Worm (Caenorhabditis elegans) whole organism, dauer: ENCODE measurements around the gene Y26E6A.3.

Experiments used
- unc-62 ChIP-seq: sonication (generic microtip); optimal IDR thresholded peaks from 2 replicates; lab custom pipeline; 2017; ENCODE audit warnings: missing biosample characterization, missing genetic modification reagents, missing genetic modification characterization

Gene Y26E6A.3

DNA sequence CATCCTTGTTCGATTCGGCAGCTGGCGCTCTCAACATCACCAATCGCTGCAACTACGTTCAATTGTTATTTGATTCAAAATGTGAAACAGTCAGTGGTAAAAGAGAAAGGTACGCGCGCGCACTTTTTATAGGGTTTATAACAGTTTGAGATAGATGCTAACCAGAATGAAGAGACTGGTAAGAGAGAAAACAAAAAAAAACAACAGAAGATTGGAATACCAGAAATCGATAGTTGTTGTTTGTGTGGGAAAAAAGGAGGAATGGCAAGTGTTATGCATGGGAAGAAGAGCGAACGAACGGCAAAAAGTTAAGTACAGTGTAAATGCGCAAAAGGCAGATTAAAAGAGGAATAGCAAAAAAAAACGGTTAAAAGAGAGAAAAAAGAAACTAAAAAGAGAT is at the start of gene Y26E6A.3:
Gene Y26E6A.3, minus strand, starts transcription at position 101 of the 400 bp plus-strand sequence.
- TF ChIP-seq unc-62 (GFP tag; lab: Kevin White, UChicago), result no peak

DNA sequence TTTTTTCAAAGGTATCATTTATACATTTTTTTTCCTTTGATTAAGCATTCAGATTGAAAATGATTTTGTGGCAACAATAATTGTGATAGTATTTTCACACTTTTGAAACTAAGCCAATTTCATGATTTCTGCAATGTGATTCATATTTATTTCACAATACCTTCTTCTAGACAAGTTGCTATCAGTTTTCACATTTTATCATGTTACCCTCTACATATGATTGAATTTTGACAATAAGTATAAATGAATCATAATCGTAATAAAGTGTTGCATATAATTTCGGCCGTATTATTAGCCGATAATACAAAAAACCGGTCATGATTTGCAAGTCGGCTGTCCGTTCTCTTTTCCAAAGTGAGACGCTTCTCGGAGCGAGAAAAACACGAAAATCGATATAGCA is 49.6 kb upstream of the Y26E6A.3 start:
- no peak for TF ChIP-seq unc-62 (GFP tag; lab: Kevin White, UChicago)

DNA sequence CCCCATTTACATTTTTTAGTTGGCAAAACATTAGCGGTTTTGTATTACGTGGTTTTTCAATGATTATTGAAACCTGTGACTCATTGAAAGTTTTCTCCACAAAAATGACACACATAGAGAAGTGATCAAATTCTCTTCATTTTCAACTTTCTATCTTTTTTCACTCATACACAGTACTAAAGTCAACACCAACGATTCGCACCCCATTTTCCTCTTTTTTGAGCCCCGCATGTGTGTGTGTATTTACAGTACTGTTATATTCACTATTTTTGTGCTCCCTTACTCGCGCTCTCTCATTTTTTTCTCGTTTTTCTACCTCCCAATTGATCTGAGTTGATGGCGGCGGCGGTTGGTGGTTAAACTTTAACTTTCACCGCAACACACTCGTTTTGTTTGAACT is 48.7 kb upstream of the Y26E6A.3 start:
- no peak for TF ChIP-seq unc-62 (GFP tag; lab: Kevin White, UChicago)

DNA sequence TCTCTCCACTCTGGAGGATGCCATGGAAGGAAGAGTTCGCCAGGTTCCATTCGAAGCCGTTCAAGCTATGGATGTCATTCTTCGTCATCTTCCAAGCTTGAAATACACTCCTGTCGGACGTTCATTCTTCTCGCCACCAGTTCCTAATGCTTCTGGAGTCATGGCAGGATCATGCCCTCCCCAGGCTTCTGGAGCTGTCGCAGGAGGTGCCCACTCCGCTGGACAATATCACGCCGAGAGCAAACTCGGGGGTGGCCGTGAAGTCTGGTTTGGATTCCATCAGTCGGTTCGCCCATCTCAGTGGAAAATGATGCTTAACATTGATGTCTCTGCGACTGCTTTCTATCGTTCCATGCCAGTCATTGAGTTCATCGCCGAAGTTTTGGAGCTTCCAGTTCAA is 42.6 kb upstream of the Y26E6A.3 start:
- TF ChIP-seq unc-62 (GFP tag; lab: Kevin White, UChicago), result no peak

DNA sequence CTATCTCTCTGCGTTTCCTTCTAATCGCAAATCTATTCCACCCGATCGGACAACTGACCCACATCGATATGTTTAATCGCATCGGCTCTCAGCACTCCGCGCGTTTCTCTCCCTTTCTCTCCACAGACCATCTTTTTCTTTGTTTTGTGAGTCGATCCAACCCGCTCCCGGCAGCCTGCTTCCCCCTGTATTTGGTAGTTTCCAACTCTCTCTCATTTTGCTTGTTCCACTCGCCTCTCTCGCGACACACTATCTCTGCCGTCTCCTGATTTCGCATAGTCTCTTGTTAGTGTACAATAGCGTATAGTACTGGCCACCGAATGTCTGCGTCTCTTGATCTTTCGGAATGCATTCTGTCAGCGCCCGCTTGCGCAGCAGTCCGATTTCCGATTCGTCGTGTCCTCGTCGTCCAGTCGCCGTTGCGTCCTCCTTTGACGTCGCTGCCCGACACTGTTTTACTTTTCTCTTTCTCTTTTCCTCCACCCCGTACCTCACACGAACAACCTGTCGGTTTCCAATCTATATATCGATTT is 40.9 kb upstream of the Y26E6A.3 start:
- TF ChIP-seq unc-62 (GFP tag; lab: Kevin White, UChicago), result no peak

DNA sequence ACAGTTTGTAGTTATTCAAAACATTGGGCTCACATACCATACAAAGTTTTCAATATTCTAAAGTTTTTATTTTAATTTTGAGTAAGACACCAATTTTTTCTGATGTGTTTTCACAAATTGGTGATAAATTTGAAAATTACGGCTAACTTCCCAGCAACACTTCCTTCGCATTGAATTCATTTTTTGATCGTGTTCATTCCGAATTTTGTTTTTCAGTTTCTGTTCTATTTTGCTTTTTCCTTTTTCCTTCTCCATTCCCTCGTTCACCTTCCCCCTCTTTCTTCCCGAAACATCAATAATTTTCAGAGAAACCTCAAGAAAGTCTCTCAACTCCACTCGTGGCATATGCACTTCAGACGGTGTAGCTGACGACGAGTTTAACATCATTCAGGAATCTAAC is 39.1 kb upstream of the Y26E6A.3 start, which contains the start of gene alg-1:
Gene alg-1, plus strand, starts transcription at position 301 of the 400 bp plus-strand sequence.
- no peak for TF ChIP-seq unc-62 (GFP tag; lab: Kevin White, UChicago)

DNA sequence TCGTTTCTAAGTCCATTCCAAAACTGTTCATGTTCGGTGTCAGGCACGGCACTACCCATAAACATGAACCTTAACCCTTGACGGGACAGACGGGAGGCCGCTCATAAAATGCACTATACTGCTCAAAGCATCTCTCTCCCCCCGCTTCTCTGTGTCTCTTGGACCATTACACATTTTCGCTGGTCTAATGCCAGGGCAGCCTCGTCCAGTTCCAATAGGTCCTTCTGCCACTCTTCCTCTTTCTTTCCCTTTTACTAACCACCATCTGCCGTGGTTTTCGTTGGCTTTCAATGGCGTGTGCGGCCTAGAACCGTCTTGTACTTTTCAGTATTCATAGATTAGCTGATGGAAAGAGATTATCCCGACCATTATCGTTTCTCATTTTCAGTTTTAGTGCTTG is 38.4 kb upstream of the Y26E6A.3 start:
- TF ChIP-seq unc-62 (GFP tag; lab: Kevin White, UChicago), result no peak

DNA sequence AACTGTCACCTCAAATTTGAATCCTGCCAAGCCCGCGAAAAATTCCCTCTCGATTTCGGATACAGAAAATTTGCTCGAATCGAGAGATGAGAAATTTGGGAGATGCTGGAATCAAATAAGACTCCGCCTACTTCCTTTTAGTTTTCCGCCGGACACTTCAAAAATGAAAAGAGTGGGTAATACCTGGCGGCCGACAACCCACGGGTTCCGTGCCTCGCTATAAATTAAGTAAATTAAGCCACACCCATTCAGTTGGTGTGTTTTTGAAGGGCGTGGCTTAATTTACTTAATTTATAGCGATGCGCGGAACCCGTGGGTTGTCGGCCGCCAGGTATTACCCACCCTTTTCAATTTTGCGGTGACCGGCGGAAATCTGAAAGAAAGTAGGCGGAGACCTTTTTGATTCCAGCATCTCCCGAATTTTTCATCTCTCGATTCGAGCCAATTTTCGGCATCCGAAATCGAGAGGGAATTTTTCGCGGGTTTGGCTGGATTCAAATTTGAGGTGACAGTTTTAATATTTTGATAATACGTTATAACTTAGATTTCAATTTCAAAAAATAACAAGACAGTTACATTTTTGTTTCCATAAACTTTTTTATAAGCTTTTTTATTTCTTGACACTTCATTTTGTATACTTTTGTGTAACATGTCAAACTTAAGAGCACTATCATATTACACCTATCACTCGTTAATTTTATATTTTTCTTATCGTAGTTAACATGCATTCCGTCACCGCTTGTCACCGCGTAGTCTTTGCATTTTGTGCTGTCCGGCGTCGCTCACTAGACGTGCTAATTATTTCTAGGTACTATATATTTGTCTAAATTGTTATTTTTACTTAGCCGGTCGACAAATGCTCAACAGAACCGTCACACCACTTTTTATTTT is 37.2 kb upstream of the Y26E6A.3 start:
- TF ChIP-seq unc-62 (GFP tag; lab: Kevin White, UChicago), result no peak

DNA sequence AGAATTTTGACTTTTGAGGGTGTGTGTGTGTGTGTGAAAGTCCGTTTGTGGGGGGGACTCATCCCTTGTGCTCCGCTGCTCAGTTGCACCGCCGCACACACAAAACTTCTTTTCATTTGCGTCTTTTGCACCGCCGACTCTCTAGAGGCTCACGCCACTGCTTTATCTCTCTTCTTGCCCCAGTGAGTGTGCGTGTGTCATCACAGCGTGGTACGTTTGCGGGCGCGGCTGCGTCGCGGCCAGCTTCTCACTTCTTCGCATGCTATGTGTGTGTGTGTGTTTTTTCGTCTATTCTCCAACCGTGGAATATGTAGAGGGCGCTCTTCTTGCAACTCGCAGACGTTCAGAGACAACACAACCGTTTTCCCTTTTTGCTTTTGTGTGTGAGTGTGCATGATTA is 35.8 kb upstream of the Y26E6A.3 start:
- TF ChIP-seq unc-62 (GFP tag; lab: Kevin White, UChicago), result no peak

DNA sequence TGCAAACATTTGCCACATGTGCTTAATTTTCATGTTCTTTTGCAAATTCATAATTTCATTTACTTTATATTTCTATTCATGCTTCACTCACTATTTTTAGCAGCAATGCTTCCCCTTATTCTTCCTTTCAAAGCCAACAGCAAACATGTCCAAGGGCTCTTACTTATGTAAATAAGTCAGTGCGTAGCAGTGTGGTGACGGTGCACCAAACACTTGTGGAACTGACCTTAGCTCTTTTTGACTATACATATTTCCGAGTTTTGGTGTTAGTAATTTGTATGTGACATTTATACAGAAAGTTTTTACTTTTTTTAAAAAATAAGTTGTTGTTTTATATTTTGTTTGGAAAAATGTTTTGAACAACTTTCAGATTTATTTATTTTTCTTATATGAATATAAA is 35.3 kb upstream of the Y26E6A.3 start:
- no peak for TF ChIP-seq unc-62 (GFP tag; lab: Kevin White, UChicago)

DNA sequence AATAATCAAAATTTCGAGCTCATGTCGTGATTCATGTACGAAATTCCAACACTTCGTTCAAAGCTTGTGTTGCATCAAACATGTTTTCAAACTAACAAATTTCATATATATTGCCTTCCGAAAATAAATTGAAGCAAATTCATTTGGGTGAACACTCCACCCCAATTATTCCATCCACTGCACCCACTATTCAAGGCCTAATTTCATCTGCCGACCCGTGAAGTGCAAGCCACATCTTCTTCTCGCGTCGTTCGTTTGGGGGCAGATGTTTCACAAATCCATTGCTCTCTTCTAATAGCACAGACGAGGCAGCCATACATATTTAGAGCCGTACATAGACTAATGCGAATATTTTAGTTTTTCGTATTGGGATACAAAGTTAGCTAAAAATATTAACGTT is 34.4 kb upstream of the Y26E6A.3 start:
- TF ChIP-seq unc-62 (GFP tag; lab: Kevin White, UChicago), result no peak

DNA sequence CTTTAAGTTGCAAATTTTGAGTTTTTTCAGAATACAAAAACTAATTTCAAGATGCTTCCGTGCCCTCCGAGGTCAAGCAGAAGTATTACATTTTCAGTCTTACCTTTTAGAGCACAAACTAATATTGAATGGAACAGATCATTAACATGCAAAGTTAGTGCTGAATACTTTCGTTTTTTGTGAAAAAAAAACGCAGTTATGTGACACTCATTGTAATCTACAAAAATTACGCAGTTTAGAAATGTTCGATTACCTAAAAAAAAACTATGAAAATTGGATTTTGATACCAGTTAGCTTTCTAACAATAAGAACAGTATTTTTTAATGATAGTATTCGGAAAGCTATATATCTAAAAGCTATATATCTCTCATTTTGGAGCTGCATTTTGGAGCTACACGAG is 32.1 kb upstream of the Y26E6A.3 start:
- TF ChIP-seq unc-62 (GFP tag; lab: Kevin White, UChicago), result no peak

DNA sequence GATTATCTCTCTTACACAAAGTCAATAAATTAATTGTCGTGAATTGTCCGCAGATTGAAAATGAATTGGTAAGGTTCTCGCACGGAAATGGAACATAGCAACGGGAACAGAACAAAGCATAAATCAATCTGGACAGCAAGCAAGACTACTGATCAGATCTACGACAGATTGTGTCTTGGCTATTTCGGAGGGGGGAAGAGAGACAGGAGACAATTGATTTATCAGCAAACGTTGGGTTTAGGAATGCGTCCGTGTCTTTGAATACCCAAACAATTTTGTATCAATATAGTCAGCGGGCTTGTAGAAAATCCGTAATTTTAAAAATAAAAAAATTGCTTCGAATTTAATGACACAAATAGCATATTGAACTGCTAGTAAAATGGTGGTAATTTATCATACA is 31.5 kb upstream of the Y26E6A.3 start:
- TF ChIP-seq unc-62 (GFP tag; lab: Kevin White, UChicago), result no peak

DNA sequence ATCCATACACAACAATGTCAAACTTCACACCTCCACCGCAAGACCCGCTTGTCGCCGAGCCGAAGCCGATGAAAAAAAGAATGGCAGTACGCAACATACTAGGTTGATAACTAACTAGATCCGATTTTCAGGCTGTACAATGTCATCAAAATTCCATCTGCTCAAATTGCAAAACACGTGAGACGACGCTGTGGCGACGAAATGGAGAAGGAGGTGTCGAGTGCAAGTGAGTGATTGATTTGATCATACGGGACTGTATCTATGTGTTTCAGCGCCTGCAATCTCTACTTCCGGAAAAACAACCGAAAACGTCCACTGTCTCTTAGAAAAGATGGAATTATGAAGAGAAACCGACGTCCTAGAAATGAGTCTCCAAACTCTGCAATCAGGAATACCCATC is 30.5 kb upstream of the Y26E6A.3 start:
- TF ChIP-seq unc-62 (GFP tag; lab: Kevin White, UChicago), result no peak

DNA sequence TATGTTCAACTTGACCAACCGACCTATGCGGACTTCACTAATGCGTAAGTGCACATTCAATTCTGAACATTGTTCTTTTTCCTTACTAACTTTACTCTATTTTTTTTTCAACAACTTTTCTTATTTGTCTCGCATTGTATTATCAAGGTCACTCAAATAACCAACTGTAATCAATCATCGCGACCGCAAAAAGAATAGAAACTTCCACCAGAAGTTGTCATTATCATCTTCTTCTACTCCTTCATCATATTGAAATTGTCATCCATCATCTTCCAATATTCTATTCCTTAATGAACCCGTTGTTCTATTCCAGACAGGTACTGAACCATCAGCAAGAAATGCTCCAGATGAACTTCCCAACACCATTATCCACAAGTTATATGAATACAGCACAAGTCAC is 29.6 kb upstream of the Y26E6A.3 start:
- no peak for TF ChIP-seq unc-62 (GFP tag; lab: Kevin White, UChicago)

DNA sequence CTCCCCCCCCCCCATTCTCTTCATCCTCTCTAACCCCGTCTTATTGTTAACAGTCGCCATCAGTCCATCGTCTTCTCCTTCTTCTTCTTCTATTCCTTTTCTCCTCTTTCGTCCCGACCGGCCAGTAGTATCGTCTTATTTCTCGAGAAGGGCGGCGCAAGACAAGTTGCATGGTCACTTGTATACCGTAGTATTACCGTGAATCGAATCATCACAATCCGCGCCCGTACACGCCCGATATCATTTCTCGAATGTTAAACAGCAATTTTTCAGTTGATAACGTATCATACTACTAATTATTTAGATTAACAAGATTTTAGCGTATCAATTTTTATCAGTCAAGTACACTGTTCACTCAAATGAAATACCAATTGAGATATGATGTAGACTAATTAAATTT is 28.2 kb upstream of the Y26E6A.3 start:
- TF ChIP-seq unc-62 (GFP tag; lab: Kevin White, UChicago), result no peak

DNA sequence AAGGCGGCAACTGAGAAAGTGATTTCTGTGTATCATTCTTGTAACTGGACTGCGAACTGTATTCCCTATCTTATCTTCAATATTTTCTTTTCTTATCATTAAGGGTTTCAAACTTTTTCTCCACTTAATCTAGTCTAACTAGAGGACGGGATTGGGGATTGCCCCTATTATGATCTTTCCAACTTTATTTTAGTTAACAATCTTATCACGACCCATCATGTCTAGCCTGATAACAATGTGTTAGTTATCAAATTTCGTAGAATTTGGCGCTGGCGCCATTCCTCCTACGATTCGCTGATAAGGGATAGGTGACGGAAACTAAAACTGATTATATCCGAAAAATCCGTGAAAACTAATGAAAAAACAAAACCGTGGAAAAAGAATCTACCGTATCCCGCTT is 27.6 kb upstream of the Y26E6A.3 start:
- no peak for TF ChIP-seq unc-62 (GFP tag; lab: Kevin White, UChicago)
